Fruit fly (Drosophila melanogaster) whole organism, wandering third instar larva: Measurements from ENCODE around the gene CG14075.
A peak's percentile ranks its signal among the peaks of the same experiment; 100 is the strongest.

ENCODE experiments used
- CG32264 ChIP-seq: fragments of 200-800 bp; sonication (Bioruptor generic); optimal IDR thresholded peaks from 2 replicates; lab custom pipeline; 2016; ENCODE audit warnings: missing biosample characterization, missing genetic modification characterization
- Dfd ChIP-seq: fragments of >200 bp; optimal IDR thresholded peaks from 2 replicates; lab custom pipeline; 2017; ENCODE audit warnings: missing biosample characterization, missing genetic modification characterization
- Dif ChIP-seq: fragments of 200-275, 200-300 bp; sonication (Bioruptor generic); optimal IDR thresholded peaks from 2 replicates; lab custom pipeline; 2018; ENCODE audit warnings: missing biosample characterization, missing genetic modification characterization; ENCODE audit not compliant: partially characterized antibody
- HLH106 ChIP-seq: fragments of 200-800 bp; optimal IDR thresholded peaks from 3 replicates; lab custom pipeline; 2019; ENCODE audit warnings: missing biosample characterization, mild to moderate bottlenecking, missing genetic modification characterization, moderate library complexity
- Hnf4 ChIP-seq: fragments of 200-800 bp; sonication (Bioruptor generic); optimal IDR thresholded peaks from 2 replicates; lab custom pipeline; 2016; ENCODE audit warnings: missing biosample characterization, mild to moderate bottlenecking, missing genetic modification characterization
- Hr78 ChIP-seq: fragments of >200 bp; optimal IDR thresholded peaks from 2 replicates; lab custom pipeline; 2017; ENCODE audit warnings: missing biosample characterization, missing genetic modification characterization
- Hr83 ChIP-seq: fragments of 200-300 bp; sonication (Bioruptor generic); optimal IDR thresholded peaks from 2 replicates; lab custom pipeline; 2016; ENCODE audit warnings: missing biosample characterization, mild to moderate bottlenecking, missing genetic modification characterization, moderate library complexity; ENCODE audit not compliant: poor library complexity, severe bottlenecking
- Jra ChIP-seq: sonication (Bioruptor generic); optimal IDR thresholded peaks from 2 replicates; lab custom pipeline; 2016; ENCODE audit warnings: missing biosample characterization, missing genetic modification characterization
- Myc ChIP-seq: fragments of >200 bp; optimal IDR thresholded peaks from 2 replicates; lab custom pipeline; 2017
- N ChIP-seq: fragments of >200 bp; optimal IDR thresholded peaks from 2 replicates; lab custom pipeline; 2018; ENCODE audit warnings: missing biosample characterization, missing external identifiers, missing genetic modification characterization
- OdsH ChIP-seq: fragments of 200-800 bp; sonication (Bioruptor generic); optimal IDR thresholded peaks from 2 replicates; lab custom pipeline; 2016; ENCODE audit warnings: missing biosample characterization, mild to moderate bottlenecking, missing genetic modification characterization
- Rel ChIP-seq, 2 experiments: fragments of 200-800 bp; sonication (Bioruptor generic) in 1 of 2; optimal IDR thresholded peaks; 2 replicates in 1 of 2; 3 replicates in 1 of 2; lab custom pipeline; 2016 to 2019; ENCODE audit warnings: mild to moderate bottlenecking in 2 of 2, missing biosample characterization in 2 of 2, missing genetic modification characterization in 2 of 2, moderate library complexity in 1 of 2
- Sp1 ChIP-seq: fragments of 200-800 bp; sonication (Bioruptor generic); optimal IDR thresholded peaks from 3 replicates; lab custom pipeline; 2019; ENCODE audit warnings: missing biosample characterization, mild to moderate bottlenecking, missing genetic modification characterization, moderate library complexity
- Vsx2 ChIP-seq: fragments of 200-300, 225-300 bp; sonication (Bioruptor generic); optimal IDR thresholded peaks from 2 replicates; lab custom pipeline; 2018; ENCODE audit warnings: missing biosample characterization, missing genetic modification characterization; ENCODE audit not compliant: partially characterized antibody
- br ChIP-seq: fragments of 200-800 bp; sonication (Bioruptor generic); optimal IDR thresholded peaks from 2 replicates; lab custom pipeline; 2016; ENCODE audit warnings: missing biosample characterization, missing genetic modification characterization
- brk ChIP-seq: fragments of 200-800 bp; sonication (Bioruptor generic); optimal IDR thresholded peaks from 2 replicates; lab custom pipeline; 2016; ENCODE audit warnings: missing biosample characterization, mild to moderate bottlenecking, missing genetic modification characterization
- dl ChIP-seq, 2 experiments: fragments of 175-275, 200-275 bp in 1 of 2; fragments of 200-275 bp in 1 of 2; sonication (Bioruptor generic); optimal IDR thresholded peaks; lab custom pipeline; 2018; ENCODE audit warnings: mild to moderate bottlenecking in 2 of 2, missing biosample characterization in 2 of 2, missing genetic modification characterization in 2 of 2, moderate library complexity in 2 of 2; ENCODE audit not compliant: partially characterized antibody in 2 of 2, insufficient read depth in 1 of 2
- dsf ChIP-seq: sonication (Bioruptor generic); optimal IDR thresholded peaks from 2 replicates; lab custom pipeline; 2016; ENCODE audit warnings: missing biosample characterization, missing genetic modification characterization, borderline replicate concordance
- ey ChIP-seq: fragments of 200-800 bp; sonication (Bioruptor generic); optimal IDR thresholded peaks from 2 replicates; lab custom pipeline; 2016; ENCODE audit warnings: missing biosample characterization, missing genetic modification characterization
- fru ChIP-seq: fragments of 200-800 bp; sonication (Bioruptor generic); optimal IDR thresholded peaks from 3 replicates; lab custom pipeline; 2016; ENCODE audit warnings: missing biosample characterization, mild to moderate bottlenecking, missing genetic modification characterization
- jim ChIP-seq: fragments of 175-275, 200-325 bp; sonication (Bioruptor generic); optimal IDR thresholded peaks from 2 replicates; lab custom pipeline; 2016; ENCODE audit warnings: missing biosample characterization, mild to moderate bottlenecking, missing genetic modification characterization
- pan ChIP-seq: fragments of >200 bp; optimal IDR thresholded peaks from 2 replicates; lab custom pipeline; 2017
- psq ChIP-seq: fragments of 200-800 bp; sonication (Bioruptor generic); optimal IDR thresholded peaks from 3 replicates; lab custom pipeline; 2017; ENCODE audit warnings: missing biosample characterization, mild to moderate bottlenecking, missing genetic modification characterization, moderate library complexity
- rgr ChIP-seq: fragments of 200-800 bp; sonication (Bioruptor generic); optimal IDR thresholded peaks from 3 replicates; lab custom pipeline; 2016; ENCODE audit warnings: missing biosample characterization, mild to moderate bottlenecking, missing genetic modification characterization
- sv ChIP-seq: fragments of 200-800 bp; sonication (Bioruptor generic); optimal IDR thresholded peaks from 3 replicates; lab custom pipeline; 2016; ENCODE audit warnings: missing biosample characterization, missing genetic modification characterization
- usp ChIP-seq: fragments of >200 bp; optimal IDR thresholded peaks from 2 replicates; lab custom pipeline; 2017; ENCODE audit warnings: missing biosample characterization, missing genetic modification characterization

The CG14075 gene

dm6 chr3L:18997590-18998283, 13.0 kb downstream of the CG14075 start, which contains the start of gene CG18135:
Gene CG18135 (minus strand): TSS chr3L:18998283.
- TF ChIP-seq OdsH (no peak), usp (GFP tag; lab: Kevin White, UChicago) (no peak), br (GFP tag; lab: Kevin White, UChicago) (peak; percentile 1), ey (GFP tag; lab: Kevin White, UChicago) (no peak), Hr83 (GFP tag; lab: Kevin White, UChicago) (peak; percentile 25), sv (GFP tag; lab: Kevin White, UChicago) (no peak), Hr78 (GFP tag; lab: Kevin White, UChicago) (no peak), HLH106 (tag; lab: Kevin White, UChicago) (no peak), dsf (GFP tag; lab: Kevin White, UChicago) (no peak)

- TF ChIP-seq br (GFP tag; lab: Kevin White, UChicago) = no peak
- peak; percentile 4 for TF ChIP-seq psq (GFP tag; lab: Kevin White, UChicago)
- peak; percentile 79 for TF ChIP-seq Hnf4 (GFP tag; lab: Kevin White, UChicago)
- TF ChIP-seq Dif (GFP tag; lab: Kevin White, UChicago) = peak; percentile 13
- TF ChIP-seq Dfd (GFP tag; lab: Kevin White, UChicago) = no peak
These were observed 13.6 kb downstream of the CG14075 start for dm6 chr3L:18998284-18998830.

dm6 chr3L:19000413-19000812, 15.7 kb downstream of the CG14075 start, which contains the start of gene CG3808:
Gene CG3808 (minus strand): TSS chr3L:19000608.
- TF ChIP-seq Dfd (GFP tag; lab: Kevin White, UChicago) = no peak
- no peak for TF ChIP-seq ey (GFP tag; lab: Kevin White, UChicago)
- no peak for TF ChIP-seq br (GFP tag; lab: Kevin White, UChicago)
- TF ChIP-seq fru = no peak
- TF ChIP-seq HLH106 (tag; lab: Kevin White, UChicago) = peak; percentile 29
- peak; percentile 66 for TF ChIP-seq Myc (lab: Kevin White, UChicago)
- TF ChIP-seq CG32264 (GFP tag; lab: Kevin White, UChicago) = no peak
- peak; percentile 84 for TF ChIP-seq psq (GFP tag; lab: Kevin White, UChicago)
- peak; percentile 95 for TF ChIP-seq Dif (GFP tag; lab: Kevin White, UChicago)
- TF ChIP-seq dl (GFP tag; optimal IDR thresholded peaks at IDR 0.05; lab: Kevin White, UChicago; ENCODE audit: insufficient read depth in 1 of 2, partially characterized antibody in 2 of 2) = peak in 1 of 2 experiments; percentile 65
- peak; percentile 18 for TF ChIP-seq Hnf4 (GFP tag; lab: Kevin White, UChicago)
- TF ChIP-seq, all 38 proteins: peak for 6

- TF ChIP-seq Vsx2 (GFP tag; lab: Kevin White, UChicago) = no peak
- no peak for TF ChIP-seq Jra (GFP tag; lab: Kevin White, UChicago)
- TF ChIP-seq dsf (GFP tag; lab: Kevin White, UChicago) = no peak
- no peak for TF ChIP-seq Rel (GFP tag; optimal IDR thresholded peaks at IDR 0.05; lab: Kevin White, UChicago)
- TF ChIP-seq Rel (tag; optimal IDR thresholded peaks at IDR 0.05; lab: Kevin White, UChicago) = no peak
- TF ChIP-seq fru = no peak
- no peak for TF ChIP-seq usp (GFP tag; lab: Kevin White, UChicago)
- no peak for TF ChIP-seq Dif (GFP tag; lab: Kevin White, UChicago)
- TF ChIP-seq brk (GFP tag; lab: Kevin White, UChicago) = no peak
- TF ChIP-seq Hnf4 (GFP tag; lab: Kevin White, UChicago) = no peak
- TF ChIP-seq jim = no peak
- TF ChIP-seq br (GFP tag; lab: Kevin White, UChicago) = no peak
These were observed 18.5 kb downstream of the CG14075 start, which contains the start of gene SmydA-2 for dm6 chr3L:19003220-19003619. Gene SmydA-2 (minus strand): TSS chr3L:19003252.

dm6 chr3L:19004120-19004519, 19.4 kb downstream of the CG14075 start:
- TF ChIP-seq rgr (no peak), Sp1 (GFP tag; lab: Kevin White, UChicago) (no peak), Hr83 (GFP tag; lab: Kevin White, UChicago) (no peak), pan (no peak), N (no peak), fru (no peak)
